Fruit fly (Drosophila melanogaster): ENCODE measurements around the gene CG13358.
A peak's percentile ranks its signal among the peaks of the same experiment; 100 is the strongest.

Gene CG13358

DNA sequence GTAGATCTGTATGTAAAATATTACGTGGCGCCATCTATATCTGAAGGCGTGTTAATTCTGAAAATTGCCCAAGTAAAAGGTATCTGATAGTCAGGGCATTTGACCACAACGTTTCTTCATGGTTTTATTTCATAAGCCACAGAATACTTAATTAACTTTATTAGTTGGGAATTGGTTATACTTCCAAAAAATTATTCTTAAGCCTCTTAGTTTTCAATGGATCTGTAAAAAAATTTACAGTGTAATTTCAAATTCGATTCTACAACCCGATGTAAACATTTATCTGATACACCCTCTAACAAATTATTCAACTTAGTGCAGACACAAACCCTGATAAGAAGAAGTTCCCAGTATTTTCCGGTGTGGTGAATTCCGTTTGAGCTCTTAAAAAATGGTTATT is 38.8 kb upstream of the CG13358 start (continued):
- TF ChIP-seq Lhr (GFP tag; optimal IDR thresholded peaks at IDR 0.05) (peak; percentile 33), CG14441 (GFP tag; IDR thresholded peaks at IDR 0.05) (peak; percentile 20; the same call in 1 of the 2 replicates), Hr51 (GFP tag; optimal IDR thresholded peaks at IDR 0.05) (peak in 1 of 2 experiments; percentile 50), HLH54F (GFP tag; optimal IDR thresholded peaks at IDR 0.05) (no peak), slbo (GFP tag; IDR thresholded peaks at IDR 0.05) (peak; percentile 57), CG4424 (GFP tag; optimal IDR thresholded peaks at IDR 0.05) (peak; percentile 26), CG13287 (GFP tag; IDR thresholded peaks at IDR 0.05; ENCODE audit: partially characterized antibody) (peak; percentile 10; the same call in 1 of the 2 replicates), CG17361 (GFP tag; IDR thresholded peaks at IDR 0.05) (peak; percentile 65; the same call in 2 of the 3 replicates), CG17359 (tag; optimal IDR thresholded peaks at IDR 0.05) (peak; percentile 7), CG15514 (GFP tag; optimal IDR thresholded peaks at IDR 0.05) (peak; percentile 11), Deaf1 (tag; optimal IDR thresholded peaks at IDR 0.05) (peak; percentile 2), Pdp1 (GFP tag; optimal IDR thresholded peaks at IDR 0.05) (peak in 1 of 2 experiments; percentile 39), CG8478 (optimal IDR thresholded peaks at IDR 0.05) (peak; percentile 66), CG14860 (GFP tag; IDR thresholded peaks at IDR 0.05; ENCODE audit: partially characterized antibody) (peak; percentile 53; the same call in 2 of the 3 replicates), sens (GFP tag) (peak; percentile 84), Nf-YC (tag; optimal IDR thresholded peaks at IDR 0.05) (no peak), CG11456 (GFP tag; IDR thresholded peaks at IDR 0.05) (0 out of 3 replicates have a peak, but pooled peaks have one; percentile 26), CG6791 (GFP tag; IDR thresholded peaks at IDR 0.05; ENCODE audit: partially characterized antibody) (0 out of 3 replicates have a peak, but pooled peaks have one; percentile 54), unpg (GFP tag; optimal IDR thresholded peaks at IDR 0.05) (peak; percentile 37), fd96Cb (tag; optimal IDR thresholded peaks at IDR 0.05) (peak; percentile 12), knrl (GFP tag; IDR thresholded peaks at IDR 0.05; ENCODE audit: partially characterized antibody) (peak; percentile 39; the same call in 2 of the 3 replicates), HLH4C (GFP tag; IDR thresholded peaks at IDR 0.05; ENCODE audit: partially characterized antibody) (peak; percentile 76), vvl (GFP tag; IDR thresholded peaks at IDR 0.05) (peak; percentile 26; the same call in 1 of the 2 replicates), hb (GFP tag; IDR thresholded peaks at IDR 0.05; ENCODE audit: partially characterized antibody) (peak; percentile 67), CG14710 (tag; optimal IDR thresholded peaks at IDR 0.05) (peak; percentile 56), CG11504 (tag; optimal IDR thresholded peaks at IDR 0.05) (peak; percentile 54), Ptx1 (GFP tag; IDR thresholded peaks at IDR 0.05) (peak; percentile 53), Ssrp (tag; optimal IDR thresholded peaks at IDR 0.05) (peak; percentile 14), CG10267 (tag; optimal IDR thresholded peaks at IDR 0.05) (peak; percentile 8), CG12391 (tag; optimal IDR thresholded peaks at IDR 0.05) (peak; percentile 23), CG17829 (tag; optimal IDR thresholded peaks at IDR 0.05) (peak; percentile 30), gem (tag; optimal IDR thresholded peaks at IDR 0.05) (peak; percentile 62), zf30C (GFP tag; optimal IDR thresholded peaks at IDR 0.05) (peak; percentile 65), CG16813 (GFP tag; IDR thresholded peaks at IDR 0.05; ENCODE audit: partially characterized antibody) (peak; percentile 64), prd (optimal IDR thresholded peaks at IDR 0.05) (no peak), prd (GFP tag; IDR thresholded peaks at IDR 0.05) (peak; percentile 53; the same call in 2 of the 3 replicates), esg (GFP tag; conservative IDR thresholded peaks at IDR 0.05) (peak; percentile 48), Hsf (GFP tag; optimal IDR thresholded peaks at IDR 0.05) (peak; percentile 32), CG11695 (GFP tag; IDR thresholded peaks at IDR 0.05) (0 out of 3 replicates have a peak, but pooled peaks have one; percentile 42), chn (GFP tag; optimal IDR thresholded peaks at IDR 0.05) (peak; percentile 16), CG15269 (tag; optimal IDR thresholded peaks at IDR 0.05) (peak; percentile 1), CG2120 (GFP tag; optimal IDR thresholded peaks at IDR 0.05) (peak; percentile 35), chif (GFP tag; optimal IDR thresholded peaks at IDR 0.05) (peak in 1 of 2 experiments; percentile 36), CG6813 (GFP tag; optimal IDR thresholded peaks at IDR 0.05) (no peak), Fer1 (GFP tag; optimal IDR thresholded peaks at IDR 0.05) (peak; percentile 6), NC2β (GFP tag; optimal IDR thresholded peaks at IDR 0.05) (no peak), Xbp1 (GFP tag; optimal IDR thresholded peaks at IDR 0.05) (peak; percentile 46), al (GFP tag; IDR thresholded peaks at IDR 0.05) (peak; percentile 13; the same call in 1 of the 2 replicates), D19A (tag; optimal IDR thresholded peaks at IDR 0.05) (peak; percentile 4)

Measured in whole organism, embryonic.